Fruit fly (Drosophila melanogaster): ENCODE results near the gene glec.

The glec gene

dm6 chr3R:21867819-21868218 is 11.8 kb upstream of the glec start, which contains the start of the genes CG6569 and Cby (continued):
- TF ChIP-seq tap (tag; optimal IDR thresholded peaks at IDR 0.05) (no peak), jigr1 (GFP tag; IDR thresholded peaks at IDR 0.05) (no peak)

dm6 chr3R:21864992-21865391 is 8.9 kb upstream of the glec start, which contains the start of gene lsn:
Gene lsn, plus strand, starts transcription at chr3R:21865168.
- TF ChIP-seq CG17328 (GFP tag; IDR thresholded peaks at IDR 0.05) (peak; percentile 18; the same call in 1 of the 2 replicates), Bteb2 (GFP tag; optimal IDR thresholded peaks at IDR 0.05) (no peak), CG2712 (tag; optimal IDR thresholded peaks at IDR 0.05) (peak; percentile 2), bbx (GFP tag; IDR thresholded peaks at IDR 0.05; ENCODE audit: partially characterized antibody) (no peak), CG4707 (GFP tag; optimal IDR thresholded peaks at IDR 0.05) (peak; percentile 26), sima (GFP tag; optimal IDR thresholded peaks at IDR 0.05) (no peak), CG9817 (tag; optimal IDR thresholded peaks at IDR 0.05) (no peak), Antp (GFP tag; optimal IDR thresholded peaks at IDR 0.05) (no peak), ssp (GFP tag; IDR thresholded peaks at IDR 0.05) (no peak), CG4617 (GFP tag; optimal IDR thresholded peaks at IDR 0.05; ENCODE audit: borderline replicate concordance) (peak; percentile 36), row (GFP tag; IDR thresholded peaks at IDR 0.05) (no peak), NC2β (GFP tag; optimal IDR thresholded peaks at IDR 0.05) (no peak), pita (GFP tag; optimal IDR thresholded peaks at IDR 0.05) (no peak), slbo (GFP tag; IDR thresholded peaks at IDR 0.05) (no peak), klu (GFP tag; IDR thresholded peaks at IDR 0.05) (no peak), CG32772 (GFP tag; IDR thresholded peaks at IDR 0.05) (no peak), ranshi (GFP tag; IDR thresholded peaks at IDR 0.05) (no peak), fru (optimal IDR thresholded peaks at IDR 0.05) (no peak), lab (GFP tag; optimal IDR thresholded peaks at IDR 0.05) (peak; percentile 42), CG12219 (GFP tag; optimal IDR thresholded peaks at IDR 0.05) (no peak), CG13894 (tag; optimal IDR thresholded peaks at IDR 0.05) (no peak), lbe (GFP tag; optimal IDR thresholded peaks at IDR 0.05) (peak; percentile 6), MTF-1 (GFP tag; optimal IDR thresholded peaks at IDR 0.05; ENCODE audit: borderline replicate concordance) (no peak), MBD-R2 (GFP tag; IDR thresholded peaks at IDR 0.05) (peak; percentile 66; the same call in 1 of the 2 replicates), Dip3 (GFP tag; optimal IDR thresholded peaks at IDR 0.05) (no peak), chm (GFP tag; IDR thresholded peaks at IDR 0.05) (no peak), CG12155 (GFP tag; optimal IDR thresholded peaks at IDR 0.05) (no peak), CG7839 (tag; optimal IDR thresholded peaks at IDR 0.05) (no peak), CG10267 (tag; optimal IDR thresholded peaks at IDR 0.05) (no peak), nom (GFP tag; optimal IDR thresholded peaks at IDR 0.05) (no peak), NfI (GFP tag; optimal IDR thresholded peaks at IDR 0.05) (no peak), da (GFP tag; optimal IDR thresholded peaks at IDR 0.05) (no peak), CG9932 (GFP tag; IDR thresholded peaks at IDR 0.05) (no peak), CG7963 (GFP tag; IDR thresholded peaks at IDR 0.05; ENCODE audit: partially characterized antibody) (no peak), pb (GFP tag; optimal IDR thresholded peaks at IDR 0.05) (no peak), fd64A (GFP tag; optimal IDR thresholded peaks at IDR 0.05) (no peak), Elba2 (GFP tag; optimal IDR thresholded peaks at IDR 0.05) (no peak), otp (GFP tag; IDR thresholded peaks at IDR 0.05) (no peak), Bdp1 (GFP tag; optimal IDR thresholded peaks at IDR 0.05) (no peak), CG17612 (GFP tag; IDR thresholded peaks at IDR 0.05) (no peak), CG13287 (GFP tag; IDR thresholded peaks at IDR 0.05; ENCODE audit: partially characterized antibody) (no peak), trh (GFP tag; optimal IDR thresholded peaks at IDR 0.05) (no peak), Rfx (GFP tag; IDR thresholded peaks at IDR 0.05) (no peak; the same call in 1 of the 2 replicates), CG34376 (GFP tag; optimal IDR thresholded peaks at IDR 0.05) (peak; percentile 37), CG7357 (GFP tag; IDR thresholded peaks at IDR 0.05) (no peak), luna (GFP tag; optimal IDR thresholded peaks at IDR 0.05) (no peak), Ada2b (GFP tag; IDR thresholded peaks at IDR 0.05) (no peak), CG12104 (GFP tag; optimal IDR thresholded peaks at IDR 0.05) (no peak), CG3838 (GFP tag; optimal IDR thresholded peaks at IDR 0.05) (peak; percentile 13)
